Worm (Caenorhabditis elegans) whole organism, early embryonic: ENCODE data around the gene Y102A11A.3.
"Not testable (repeated sequence)": the region's sequence is repeated elsewhere in the genome, so short reads cannot be mapped to it uniquely, and the experiment has no call there.

Experiments
- B0310.2 ChIP-seq: sonication (generic microtip); optimal IDR thresholded peaks from 2 replicates; lab custom pipeline; 2016; ENCODE audit warnings: mild to moderate bottlenecking, missing genetic modification characterization, missing compliant biosample characterization
- F13C5.2 ChIP-seq: sonication (generic microtip); optimal IDR thresholded peaks from 2 replicates; lab custom pipeline; 2017; ENCODE audit warnings: mild to moderate bottlenecking, missing genetic modification characterization, inconsistent platforms, missing compliant biosample characterization
- aly-1 ChIP-seq: sonication (generic microtip); optimal IDR thresholded peaks from 2 replicates; lab custom pipeline; 2016; ENCODE audit warnings: missing genetic modification characterization, missing compliant biosample characterization
- ama-1 ChIP-seq: fragments of 150-350 bp; optimal IDR thresholded peaks from 2 replicates; lab custom pipeline; 2014
- ceh-13 ChIP-seq: fragments of 200-800 bp; sonication (Bioruptor generic); optimal IDR thresholded peaks from 2 replicates; lab custom pipeline; 2018; ENCODE audit warnings: mild to moderate bottlenecking, missing genetic modification characterization, missing compliant biosample characterization
- ceh-36 ChIP-seq: sonication (generic microtip); optimal IDR thresholded peaks from 2 replicates; lab custom pipeline; 2016; ENCODE audit warnings: missing genetic modification characterization, inconsistent platforms, missing compliant biosample characterization
- ets-7 ChIP-seq: sonication (generic microtip); optimal IDR thresholded peaks from 2 replicates; lab custom pipeline; 2016; ENCODE audit warnings: missing genotype, missing genetic modification characterization, missing compliant biosample characterization
- flt-1 ChIP-seq: fragments of 200-800 bp; sonication (Bioruptor generic); IDR thresholded peaks from 2 replicates; pipeline ENCODE4 v1.3.6; 2022; ENCODE audit warnings: missing genetic modification characterization, missing compliant biosample characterization
- hmbx-1 ChIP-seq: sonication (generic microtip); optimal IDR thresholded peaks from 2 replicates; lab custom pipeline; 2016; ENCODE audit warnings: mild to moderate bottlenecking, missing genetic modification characterization, missing compliant biosample characterization
- hmg-4 ChIP-seq: fragments of 200-800 bp; sonication (Bioruptor generic); optimal IDR thresholded peaks from 2 replicates; lab custom pipeline; 2018; ENCODE audit warnings: mild to moderate bottlenecking, missing genetic modification characterization, missing compliant biosample characterization
- hnd-1 ChIP-seq: sonication (generic microtip); optimal IDR thresholded peaks from 2 replicates; lab custom pipeline; 2016; ENCODE audit warnings: missing genetic modification characterization, missing compliant biosample characterization
- pes-1 ChIP-seq: fragments of 200-800 bp; sonication (Bioruptor generic); IDR thresholded peaks from 2 replicates; pipeline ENCODE4 v1.3.6; 2022; ENCODE audit warnings: missing genetic modification reagents, missing genetic modification characterization, missing compliant biosample characterization
- scrt-1 ChIP-seq: fragments of 200-800 bp; sonication (Bioruptor generic); IDR thresholded peaks from 2 replicates; pipeline ENCODE4 v1.3.6; 2022; ENCODE audit warnings: missing genetic modification characterization, missing compliant biosample characterization
- sea-1 ChIP-seq: fragments of 200-800 bp; sonication (Bioruptor generic); conservative IDR thresholded peaks from 2 replicates; pipeline ENCODE4 v1.3.6; 2022; ENCODE audit warnings: missing genetic modification characterization, missing compliant biosample characterization
- tbx-11 ChIP-seq: fragments of 200-800 bp; sonication (Bioruptor generic); IDR thresholded peaks from 2 replicates; pipeline ENCODE4 v1.3.6; 2022; ENCODE audit warnings: missing genetic modification characterization, missing compliant biosample characterization
- tbx-37 ChIP-seq: fragments of 200-800 bp; sonication (Bioruptor generic); conservative IDR thresholded peaks from 2 replicates; pipeline ENCODE4 v1.3.6; 2022; ENCODE audit warnings: missing genetic modification reagents, missing genetic modification characterization, missing compliant biosample characterization
- tra-4 ChIP-seq: sonication (generic microtip); optimal IDR thresholded peaks from 2 replicates; lab custom pipeline; 2017; ENCODE audit warnings: missing genetic modification characterization, missing compliant biosample characterization

Y102A11A.3 gene

ce11 chrX:2013912-2014311 lies 5.0 kb upstream of the Y102A11A.3 start:
- TF ChIP-seq aly-1 (tag; lab: Kevin White, UChicago): no peak
- TF ChIP-seq flt-1 (GFP tag; lab: Robert Waterston, UW): no peak
- no peak for TF ChIP-seq tbx-37 (GFP tag; lab: Robert Waterston, UW)
- no peak for TF ChIP-seq F13C5.2 (tag; lab: Kevin White, UChicago)
- no peak for TF ChIP-seq ets-7 (tag; lab: Kevin White, UChicago)
- no peak for TF ChIP-seq ama-1 (lab: Kevin White, UChicago)
- no peak for TF ChIP-seq scrt-1 (GFP tag; lab: Robert Waterston, UW)
- no peak for TF ChIP-seq sea-1 (GFP tag; lab: Robert Waterston, UW)
- TF ChIP-seq hmbx-1: no peak
- TF ChIP-seq pes-1 (GFP tag; lab: Robert Waterston, UW): no peak
- TF ChIP-seq B0310.2 (tag; lab: Kevin White, UChicago): no peak
- no peak for TF ChIP-seq tbx-11
- no peak for TF ChIP-seq hnd-1 (tag; lab: Kevin White, UChicago)
- no peak for TF ChIP-seq ceh-13 (GFP tag; lab: Kevin White, UChicago)
- no peak for TF ChIP-seq tra-4
- no peak for TF ChIP-seq hmg-4 (GFP tag; lab: Kevin White, UChicago)
- no peak for TF ChIP-seq ceh-36 (tag; lab: Kevin White, UChicago)

ce11 chrX:2014521-2014920 lies 4.4 kb upstream of the Y102A11A.3 start:
- no peak for TF ChIP-seq hmbx-1

- no peak for TF ChIP-seq ets-7 (tag; lab: Kevin White, UChicago)
- TF ChIP-seq flt-1 (GFP tag; lab: Robert Waterston, UW): no peak
Observed at ce11 chrX:2018211-2018610, 737 bp upstream of the Y102A11A.3 start.

ce11 chrX:2021558-2021957 lies 2.6 kb downstream of the Y102A11A.3 start:
- TF ChIP-seq tra-4 (no peak), F13C5.2 (tag; lab: Kevin White, UChicago) (no peak), B0310.2 (tag; lab: Kevin White, UChicago) (no peak), tbx-11 (no peak), hmbx-1 (no peak), sea-1 (GFP tag; lab: Robert Waterston, UW) (no peak), ama-1 (lab: Kevin White, UChicago) (no peak), aly-1 (tag; lab: Kevin White, UChicago) (no peak), hmg-4 (GFP tag; lab: Kevin White, UChicago) (no peak)

- TF ChIP-seq tbx-11; aly-1 (tag; lab: Kevin White, UChicago); hnd-1 (tag; lab: Kevin White, UChicago): not testable (repeated sequence)
Observed at ce11 chrX:2026342-2026741, 7.4 kb downstream of the Y102A11A.3 start, which contains the start of gene Y102A11A.2. TSS of gene Y102A11A.2 (plus strand) at chrX:2026642.

- TF ChIP-seq sea-1 (GFP tag; lab: Robert Waterston, UW): no peak
- no peak for TF ChIP-seq tra-4
- no peak for TF ChIP-seq hnd-1 (tag; lab: Kevin White, UChicago)
- TF ChIP-seq F13C5.2 (tag; lab: Kevin White, UChicago): no peak
Observed at ce11 chrX:2030871-2031270, 11.9 kb downstream of the Y102A11A.3 start.

- TF ChIP-seq ceh-13 (GFP tag; lab: Kevin White, UChicago) (no peak), hmbx-1 (no peak), ceh-36 (tag; lab: Kevin White, UChicago) (no peak), tra-4 (no peak), scrt-1 (GFP tag; lab: Robert Waterston, UW) (no peak), hnd-1 (tag; lab: Kevin White, UChicago) (no peak), F13C5.2 (tag; lab: Kevin White, UChicago) (no peak), aly-1 (tag; lab: Kevin White, UChicago) (no peak), flt-1 (GFP tag; lab: Robert Waterston, UW) (no peak), tbx-11 (no peak), sea-1 (GFP tag; lab: Robert Waterston, UW) (no peak)
Observed at ce11 chrX:2031414-2031813, 12.5 kb downstream of the Y102A11A.3 start, which contains the start of gene Y102A11A.5. TSS of gene Y102A11A.5 (minus strand) at chrX:2031588.

ce11 chrX:2035172-2035571 lies 16.2 kb downstream of the Y102A11A.3 start, which contains the start of gene ergi-1:
TSS of gene ergi-1 (minus strand) at chrX:2035272.
- no peak for TF ChIP-seq tra-4
- no peak for TF ChIP-seq scrt-1 (GFP tag; lab: Robert Waterston, UW)
- no peak for TF ChIP-seq F13C5.2 (tag; lab: Kevin White, UChicago)
- TF ChIP-seq sea-1 (GFP tag; lab: Robert Waterston, UW): no peak
- no peak for TF ChIP-seq tbx-11
- TF ChIP-seq ama-1 (lab: Kevin White, UChicago): no peak
- no peak for TF ChIP-seq pes-1 (GFP tag; lab: Robert Waterston, UW)
- TF ChIP-seq ceh-36 (tag; lab: Kevin White, UChicago): no peak
- no peak for TF ChIP-seq ceh-13 (GFP tag; lab: Kevin White, UChicago)
- no peak for TF ChIP-seq aly-1 (tag; lab: Kevin White, UChicago)

ce11 chrX:2039358-2039757 lies 20.4 kb downstream of the Y102A11A.3 start, which contains the start of gene smex-2:
TSS of gene smex-2 (minus strand) at chrX:2039458.
- TF ChIP-seq B0310.2 (tag; lab: Kevin White, UChicago) (no peak), hnd-1 (tag; lab: Kevin White, UChicago) (no peak), flt-1 (GFP tag; lab: Robert Waterston, UW) (no peak), pes-1 (GFP tag; lab: Robert Waterston, UW) (no peak), tbx-11 (no peak), sea-1 (GFP tag; lab: Robert Waterston, UW) (no peak), ceh-36 (tag; lab: Kevin White, UChicago) (no peak), tbx-37 (GFP tag; lab: Robert Waterston, UW) (no peak), tra-4 (no peak), F13C5.2 (tag; lab: Kevin White, UChicago) (no peak), hmg-4 (GFP tag; lab: Kevin White, UChicago) (no peak), scrt-1 (GFP tag; lab: Robert Waterston, UW) (no peak), ama-1 (lab: Kevin White, UChicago) (no peak), ets-7 (tag; lab: Kevin White, UChicago) (no peak), aly-1 (tag; lab: Kevin White, UChicago) (no peak), hmbx-1 (no peak), ceh-13 (GFP tag; lab: Kevin White, UChicago) (no peak)
